Worm (Caenorhabditis elegans) whole organism, L2 larva: ENCODE measurements around the gene wnk-1.

Experiments
- C34F6.9 ChIP-seq: fragments of 150-350 bp; optimal IDR thresholded peaks from 2 replicates; lab custom pipeline; 2014; ENCODE audit warnings: missing biosample characterization, missing genetic modification characterization
- F13H6.1 ChIP-seq: sonication (generic microtip); optimal IDR thresholded peaks from 2 replicates; lab custom pipeline; 2016; ENCODE audit warnings: missing genetic modification characterization, missing compliant biosample characterization
- R02D3.7 ChIP-seq: fragments of 150-350 bp; optimal IDR thresholded peaks from 2 replicates; lab custom pipeline; 2014; ENCODE audit warnings: missing biosample characterization, missing genetic modification characterization
- Y55F3AM.14 ChIP-seq: fragments of 200-800 bp; sonication (Bioruptor generic); optimal IDR thresholded peaks from 2 replicates; lab custom pipeline; 2018; ENCODE audit warnings: mild to moderate bottlenecking, missing genetic modification characterization, missing compliant biosample characterization
- alr-1 ChIP-seq: fragments of 150-350 bp; optimal IDR thresholded peaks from 2 replicates; lab custom pipeline; 2014; ENCODE audit warnings: missing biosample characterization, missing genetic modification characterization
- aly-2 ChIP-seq: fragments of 150-350 bp; optimal IDR thresholded peaks from 2 replicates; lab custom pipeline; 2014; ENCODE audit warnings: missing biosample characterization, missing genetic modification characterization
- ama-1 ChIP-seq: fragments of 150-350 bp; optimal IDR thresholded peaks from 2 replicates; lab custom pipeline; 2018; ENCODE audit warnings: inconsistent platforms
- blmp-1 ChIP-seq: sonication (generic microtip); optimal IDR thresholded peaks from 2 replicates; lab custom pipeline; 2017; ENCODE audit warnings: missing genetic modification characterization, mild to moderate bottlenecking, missing compliant biosample characterization, antibody characterized with exemption, moderate library complexity; ENCODE audit not compliant: insufficient read depth
- ceh-16 ChIP-seq: fragments of 150-350 bp; optimal IDR thresholded peaks from 2 replicates; lab custom pipeline; 2014; ENCODE audit warnings: missing biosample characterization, missing genetic modification characterization
- ceh-82 ChIP-seq: fragments of 150-350 bp; optimal IDR thresholded peaks from 2 replicates; lab custom pipeline; 2014; ENCODE audit warnings: missing biosample characterization, missing genetic modification characterization
- crh-2 ChIP-seq: sonication (generic microtip); optimal IDR thresholded peaks from 2 replicates; lab custom pipeline; 2017; ENCODE audit warnings: missing biosample characterization, missing genetic modification characterization
- dmd-4 ChIP-seq: sonication (generic microtip); optimal IDR thresholded peaks from 2 replicates; lab custom pipeline; 2017; ENCODE audit warnings: missing biosample characterization, missing genetic modification characterization
- egl-27 ChIP-seq: sonication (generic microtip); optimal IDR thresholded peaks from 3 replicates; lab custom pipeline; 2017; ENCODE audit warnings: missing biosample characterization, missing genetic modification reagents, missing genetic modification characterization
- elt-3 ChIP-seq: sonication (generic microtip); optimal IDR thresholded peaks from 2 replicates; lab custom pipeline; 2017; ENCODE audit warnings: missing biosample characterization, missing genetic modification characterization
- fos-1 ChIP-seq: fragments of 150-350 bp; optimal IDR thresholded peaks from 2 replicates; lab custom pipeline; 2014; ENCODE audit warnings: missing biosample characterization, missing genetic modification characterization
- gmeb-1 ChIP-seq: fragments of 150-350 bp; optimal IDR thresholded peaks from 2 replicates; lab custom pipeline; 2014; ENCODE audit warnings: missing biosample characterization, missing genetic modification characterization
- lin-11 ChIP-seq: fragments of 150-350 bp; sonication (generic microtip); optimal IDR thresholded peaks from 2 replicates; lab custom pipeline; 2014; ENCODE audit warnings: missing biosample characterization, missing genetic modification characterization, inconsistent platforms, mixed read lengths
- lin-13 ChIP-seq: fragments of 150-350 bp; optimal IDR thresholded peaks from 2 replicates; lab custom pipeline; 2014; ENCODE audit warnings: missing biosample characterization, missing genetic modification reagents, missing genetic modification characterization
- lin-39 ChIP-seq: fragments of 150-350 bp; optimal IDR thresholded peaks from 2 replicates; lab custom pipeline; 2014; ENCODE audit warnings: missing biosample characterization, missing genetic modification reagents, missing genetic modification characterization
- lsy-2 ChIP-seq, 2 experiments: fragments of 150-350 bp in 1 of 2; sonication (generic microtip) in 1 of 2; optimal IDR thresholded peaks; 2 replicates each; lab custom pipeline; 2014 to 2017; ENCODE audit warnings: missing biosample characterization in 2 of 2, missing genetic modification characterization in 2 of 2
- mab-5 ChIP-seq: fragments of 150-350 bp; optimal IDR thresholded peaks from 2 replicates; lab custom pipeline; 2014; ENCODE audit warnings: missing biosample characterization, missing genetic modification characterization
- mbf-1 ChIP-seq: sonication (generic microtip); optimal IDR thresholded peaks from 2 replicates; lab custom pipeline; 2017; ENCODE audit warnings: missing biosample characterization, missing genetic modification characterization
- mdl-1 ChIP-seq, 2 experiments: fragments of 150-350 bp in 1 of 2; sonication (generic microtip) in 1 of 2; optimal IDR thresholded peaks; 2 replicates each; lab custom pipeline; 2017; ENCODE audit warnings: missing biosample characterization in 2 of 2, missing genetic modification characterization in 2 of 2
- nhr-10 ChIP-seq: sonication (generic microtip); optimal IDR thresholded peaks from 2 replicates; lab custom pipeline; 2017; ENCODE audit warnings: missing biosample characterization, missing genetic modification characterization
- nhr-11 ChIP-seq: fragments of 150-350 bp; optimal IDR thresholded peaks from 2 replicates; lab custom pipeline; 2014; ENCODE audit warnings: missing biosample characterization, missing genetic modification characterization
- nhr-12 ChIP-seq: fragments of 150-350 bp; optimal IDR thresholded peaks from 2 replicates; lab custom pipeline; 2014; ENCODE audit warnings: missing biosample characterization, missing genetic modification characterization
- nhr-129 ChIP-seq: fragments of 150-350 bp; optimal IDR thresholded peaks from 2 replicates; lab custom pipeline; 2014; ENCODE audit warnings: missing biosample characterization, missing genetic modification characterization
- nhr-21 ChIP-seq: fragments of 150-350 bp; optimal IDR thresholded peaks from 2 replicates; lab custom pipeline; 2014; ENCODE audit warnings: missing biosample characterization, missing genetic modification characterization
- nhr-237 ChIP-seq: fragments of 150-350 bp; optimal IDR thresholded peaks from 2 replicates; lab custom pipeline; 2014; ENCODE audit warnings: missing biosample characterization, missing genetic modification characterization
- nhr-25 ChIP-seq: fragments of 150-350 bp; sonication (generic microtip); optimal IDR thresholded peaks from 3 replicates; lab custom pipeline; 2014; ENCODE audit warnings: missing biosample characterization, missing genetic modification characterization
- nhr-6 ChIP-seq: fragments of 150-350 bp; optimal IDR thresholded peaks from 2 replicates; lab custom pipeline; 2014; ENCODE audit warnings: missing biosample characterization, missing genetic modification characterization
- nhr-77 ChIP-seq: fragments of 150-350 bp; optimal IDR thresholded peaks from 2 replicates; lab custom pipeline; 2014; ENCODE audit warnings: missing biosample characterization, missing genetic modification characterization
- peb-1 ChIP-seq: fragments of 150-350 bp; optimal IDR thresholded peaks from 2 replicates; lab custom pipeline; 2014; ENCODE audit warnings: missing biosample characterization, missing genetic modification characterization
- sem-4 ChIP-seq: fragments of 150-350 bp; optimal IDR thresholded peaks from 2 replicates; lab custom pipeline; 2014; ENCODE audit warnings: missing biosample characterization, missing genetic modification reagents, missing genetic modification characterization
- skn-1 ChIP-seq: sonication (generic microtip); optimal IDR thresholded peaks from 2 replicates; lab custom pipeline; 2017; ENCODE audit warnings: missing biosample characterization, missing genetic modification characterization
- sma-3 ChIP-seq: sonication (generic microtip); optimal IDR thresholded peaks from 2 replicates; lab custom pipeline; 2016; ENCODE audit warnings: missing genetic modification reagents, missing genetic modification characterization, missing compliant biosample characterization
- sma-9 ChIP-seq, 2 experiments: fragments of 150-350 bp in 1 of 2; sonication (generic microtip) in 1 of 2; optimal IDR thresholded peaks; 2 replicates each; lab custom pipeline; 2014 to 2016; ENCODE audit warnings: missing genetic modification characterization in 2 of 2, mild to moderate bottlenecking in 1 of 2, missing biosample characterization in 1 of 2, missing compliant biosample characterization in 1 of 2, missing genetic modification reagents in 1 of 2, moderate library complexity in 1 of 2
- snpc-4 ChIP-seq: fragments of 150-350 bp; optimal IDR thresholded peaks from 2 replicates; lab custom pipeline; 2014; ENCODE audit warnings: missing biosample characterization, missing genetic modification characterization
- unc-39 ChIP-seq: fragments of 150-350 bp; optimal IDR thresholded peaks from 2 replicates; lab custom pipeline; 2014; ENCODE audit warnings: missing biosample characterization, missing genetic modification characterization
- unc-55 ChIP-seq: fragments of 150-350 bp; sonication (generic microtip); optimal IDR thresholded peaks from 3 replicates; lab custom pipeline; 2014; ENCODE audit warnings: missing biosample characterization, missing genetic modification reagents, missing genetic modification characterization
- unc-62 ChIP-seq: fragments of 150-350 bp; optimal IDR thresholded peaks from 2 replicates; lab custom pipeline; 2014; ENCODE audit warnings: missing biosample characterization, missing genetic modification reagents, missing genetic modification characterization
- zag-1 ChIP-seq: fragments of 150-350 bp; optimal IDR thresholded peaks from 2 replicates; lab custom pipeline; 2014; ENCODE audit warnings: missing biosample characterization, missing genetic modification characterization
- ztf-1 ChIP-seq: fragments of 200-800 bp; sonication (Bioruptor generic); conservative IDR thresholded peaks from 2 replicates; pipeline ENCODE4 v1.3.6; 2022; ENCODE audit warnings: missing genetic modification characterization, missing compliant biosample characterization
- ztf-11 ChIP-seq: sonication (generic microtip); optimal IDR thresholded peaks from 2 replicates; lab custom pipeline; 2017; ENCODE audit warnings: missing biosample characterization, missing genetic modification characterization
- ztf-4 ChIP-seq: fragments of 150-350 bp; optimal IDR thresholded peaks from 2 replicates; lab custom pipeline; 2014; ENCODE audit warnings: missing biosample characterization, missing genetic modification characterization

Gene wnk-1

DNA sequence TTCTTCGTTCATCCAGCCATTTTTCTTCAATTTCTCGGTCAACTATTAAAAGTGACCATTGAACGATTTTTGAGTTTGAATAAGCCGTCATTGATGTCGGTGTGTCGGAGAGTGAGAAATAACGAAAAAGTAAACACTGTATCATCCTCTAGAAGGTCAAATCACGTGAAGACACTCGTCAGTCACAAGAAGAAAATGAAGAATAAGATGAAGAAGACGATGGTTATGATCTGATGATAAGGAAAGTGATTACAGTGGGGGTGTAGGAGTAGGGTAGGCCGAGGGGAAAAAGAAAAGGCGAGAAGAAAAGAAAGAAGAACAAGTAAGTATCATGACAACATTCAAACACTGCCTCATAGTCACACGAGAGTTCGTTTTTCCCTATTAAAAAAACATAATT, 1.8 kb upstream of the wnk-1 start:
- TF ChIP-seq unc-55 (GFP tag; lab: Kevin White, UChicago) (no peak), ztf-1 (GFP tag; lab: Robert Waterston, UW) (no peak), egl-27 (tag; lab: Kevin White, UChicago) (peak; percentile 35), nhr-11 (tag; lab: Kevin White, UChicago) (no peak), ceh-82 (tag; lab: Kevin White, UChicago) (no peak), ceh-16 (tag; lab: Kevin White, UChicago) (no peak), lin-11 (tag; lab: Kevin White, UChicago) (no peak), unc-62 (GFP tag; lab: Kevin White, UChicago) (no peak), nhr-77 (tag; lab: Kevin White, UChicago) (no peak), nhr-10 (tag; lab: Kevin White, UChicago) (peak; percentile 1), gmeb-1 (tag; lab: Kevin White, UChicago) (peak; percentile 78), unc-39 (tag; lab: Kevin White, UChicago) (no peak), zag-1 (tag; lab: Kevin White, UChicago) (no peak), peb-1 (tag; lab: Kevin White, UChicago) (no peak), fos-1 (tag; lab: Kevin White, UChicago) (peak; percentile 85), R02D3.7 (tag; lab: Kevin White, UChicago) (no peak), ztf-4 (tag; lab: Kevin White, UChicago) (peak; percentile 64), snpc-4 (tag; lab: Kevin White, UChicago) (no peak), sma-9 (GFP tag; optimal IDR thresholded peaks at IDR 0.05; lab: Kevin White, UChicago) (peak; percentile 59), sma-9 (tag; optimal IDR thresholded peaks at IDR 0.05; lab: Kevin White, UChicago) (no peak), crh-2 (tag; lab: Kevin White, UChicago) (peak; percentile 90), dmd-4 (tag; lab: Kevin White, UChicago) (no peak), Y55F3AM.14 (peak; percentile 47), skn-1 (tag; lab: Kevin White, UChicago) (no peak), blmp-1 (tag; lab: Kevin White, UChicago) (peak; percentile 48), aly-2 (no peak), alr-1 (tag; lab: Kevin White, UChicago) (no peak), sem-4 (tag; lab: Kevin White, UChicago) (no peak), C34F6.9 (no peak), ama-1 (lab: Kevin White, UChicago) (peak; percentile 50), mdl-1 (tag; optimal IDR thresholded peaks at IDR 0.05; lab: Kevin White, UChicago) (peak in 1 of 2 experiments; percentile 50), nhr-25 (peak; percentile 82), lin-13 (no peak), F13H6.1 (tag; lab: Kevin White, UChicago) (peak; percentile 54), elt-3 (no peak), lsy-2 (tag; optimal IDR thresholded peaks at IDR 0.05; lab: Kevin White, UChicago) (peak in 1 of 2 experiments; percentile 59), nhr-12 (tag; lab: Kevin White, UChicago) (no peak), sma-3 (GFP tag; lab: Kevin White, UChicago) (peak; percentile 94), mab-5 (tag; lab: Kevin White, UChicago) (no peak), lin-39 (tag; lab: Kevin White, UChicago) (no peak), nhr-237 (tag; lab: Kevin White, UChicago) (no peak), mbf-1 (tag; lab: Kevin White, UChicago) (no peak), nhr-6 (peak; percentile 55), nhr-129 (peak; percentile 88), nhr-21 (tag; lab: Kevin White, UChicago) (peak; percentile 84), ztf-11 (no peak)
